Fruit fly (Drosophila melanogaster) whole organism, prepupa: ENCODE measurements around the gene CG6276.
A peak's percentile ranks its signal among the peaks of the same experiment; 100 is the strongest.

Source experiments
- Blimp-1 ChIP-seq: fragments of 200-800 bp; sonication (Bioruptor generic); optimal IDR thresholded peaks from 3 replicates; lab custom pipeline; 2017; ENCODE audit warnings: missing biosample characterization, missing genetic modification characterization, mild to moderate bottlenecking, moderate library complexity, missing genetic modification reagents
- CG10631 ChIP-seq: fragments of 200-800 bp; sonication (Bioruptor generic); optimal IDR thresholded peaks from 2 replicates; lab custom pipeline; 2016; ENCODE audit warnings: missing biosample characterization, missing genetic modification characterization
- CG11294 ChIP-seq: fragments of 200-800 bp; sonication (Bioruptor generic); IDR thresholded peaks from 2 replicates; pipeline ENCODE4 v1.3.6; 2022; ENCODE audit warnings: missing biosample characterization, missing genetic modification characterization
- CG11762 ChIP-seq: fragments of 200-800 bp; sonication (Bioruptor generic); optimal IDR thresholded peaks from 3 replicates; lab custom pipeline; 2016; ENCODE audit warnings: missing biosample characterization, missing genetic modification characterization; ENCODE audit not compliant: insufficient read depth
- CG11902 ChIP-seq: fragments of 200-800 bp; sonication (Bioruptor generic); optimal IDR thresholded peaks from 3 replicates; lab custom pipeline; 2016; ENCODE audit warnings: missing biosample characterization, missing genetic modification characterization
- CG15336 ChIP-seq: fragments of 200-800 bp; sonication (Bioruptor generic); IDR thresholded peaks from 2 replicates; pipeline ENCODE4 v1.3.6; 2022; ENCODE audit warnings: missing biosample characterization, missing genetic modification characterization
- CG1621 ChIP-seq: fragments of 200-800 bp; sonication (Bioruptor generic); optimal IDR thresholded peaks from 3 replicates; lab custom pipeline; 2018; ENCODE audit warnings: missing biosample characterization, mild to moderate bottlenecking, missing genetic modification characterization
- CG16779 ChIP-seq: fragments of 200-800 bp; sonication (Bioruptor generic); optimal IDR thresholded peaks from 3 replicates; lab custom pipeline; 2017; ENCODE audit warnings: missing biosample characterization, mild to moderate bottlenecking, missing genetic modification characterization
- CG3032 ChIP-seq: fragments of 200-800 bp; optimal IDR thresholded peaks from 2 replicates; lab custom pipeline; 2019; ENCODE audit warnings: missing biosample characterization, mild to moderate bottlenecking, missing genetic modification characterization, moderate library complexity
- CG31627 ChIP-seq: fragments of 200-800 bp; sonication (Bioruptor generic); optimal IDR thresholded peaks from 3 replicates; lab custom pipeline; 2016; ENCODE audit warnings: missing biosample characterization, missing genetic modification characterization
- CG32006 ChIP-seq: fragments of 200-800 bp; sonication (Bioruptor generic); optimal IDR thresholded peaks from 3 replicates; lab custom pipeline; 2017; ENCODE audit warnings: missing biosample characterization, mild to moderate bottlenecking, missing genetic modification characterization
- CG34406 ChIP-seq: fragments of 200-800 bp; sonication (Bioruptor generic); optimal IDR thresholded peaks from 3 replicates; lab custom pipeline; 2016; ENCODE audit warnings: missing biosample characterization, missing genetic modification characterization
- CG3919 ChIP-seq: fragments of 200-800 bp; sonication (Bioruptor generic); optimal IDR thresholded peaks from 3 replicates; lab custom pipeline; 2016; ENCODE audit warnings: missing biosample characterization, missing genetic modification characterization
- CG6163 ChIP-seq: fragments of 200-800 bp; sonication (Bioruptor generic); IDR thresholded peaks from 3 replicates; pipeline ENCODE4 v1.3.6; 2022; ENCODE audit warnings: missing biosample characterization, missing genetic modification characterization
- CG6276 ChIP-seq: fragments of 200-800 bp; sonication (Bioruptor generic); optimal IDR thresholded peaks from 2 replicates; lab custom pipeline; 2017; ENCODE audit warnings: missing biosample characterization, mild to moderate bottlenecking, missing genetic modification characterization
- CG6792 ChIP-seq: fragments of 200-800 bp; sonication (Bioruptor generic); optimal IDR thresholded peaks from 3 replicates; lab custom pipeline; 2016; ENCODE audit warnings: missing biosample characterization, missing genetic modification characterization
- CG6808 ChIP-seq: fragments of 200-800 bp; sonication (Bioruptor generic); optimal IDR thresholded peaks from 3 replicates; lab custom pipeline; 2017; ENCODE audit warnings: missing biosample characterization, missing genetic modification characterization, mild to moderate bottlenecking, moderate library complexity, missing genetic modification reagents
- CG7368 ChIP-seq: fragments of 200-800 bp; sonication (Bioruptor generic); optimal IDR thresholded peaks from 3 replicates; lab custom pipeline; 2016; ENCODE audit warnings: missing biosample characterization, missing genetic modification characterization
- CG8119 ChIP-seq: fragments of 200-800 bp; sonication (Bioruptor generic); IDR thresholded peaks from 3 replicates; pipeline ENCODE4 v1.3.6; 2022; ENCODE audit warnings: missing biosample characterization, missing genetic modification characterization
- CG8319 ChIP-seq: fragments of 200-800 bp; sonication (Bioruptor generic); optimal IDR thresholded peaks from 3 replicates; lab custom pipeline; 2016; ENCODE audit warnings: missing biosample characterization, missing genetic modification characterization
- CG8632 ChIP-seq: fragments of 200-800 bp; sonication (Bioruptor generic); optimal IDR thresholded peaks from 3 replicates; lab custom pipeline; 2016; ENCODE audit warnings: missing biosample characterization, missing genetic modification characterization
- CG9139 ChIP-seq: fragments of 200-800 bp; sonication (Bioruptor generic); optimal IDR thresholded peaks from 3 replicates; lab custom pipeline; 2017; ENCODE audit warnings: missing biosample characterization, mild to moderate bottlenecking, missing genetic modification characterization
- Eip75B ChIP-seq: fragments of 200-800 bp; sonication (Bioruptor generic); optimal IDR thresholded peaks from 3 replicates; lab custom pipeline; 2016; ENCODE audit warnings: missing biosample characterization, missing genetic modification characterization
- Eip78C ChIP-seq: fragments of 200-800 bp; sonication (Bioruptor generic); peaks from one replicate; lab custom pipeline; 2016; ENCODE audit warnings: missing biosample characterization, missing genetic modification characterization
- Eip93F ChIP-seq: fragments of 200-800 bp; sonication (Bioruptor generic); optimal IDR thresholded peaks from 2 replicates; lab custom pipeline; 2016; ENCODE audit warnings: missing biosample characterization, mild to moderate bottlenecking, missing genetic modification characterization
- Ets21C ChIP-seq: fragments of 200-800 bp; sonication (Bioruptor generic); optimal IDR thresholded peaks from 3 replicates; lab custom pipeline; 2016; ENCODE audit warnings: missing biosample characterization, missing genetic modification characterization
- Ets96B ChIP-seq: fragments of 200-800 bp; optimal IDR thresholded peaks from 2 replicates; lab custom pipeline; 2019; ENCODE audit warnings: missing biosample characterization, mild to moderate bottlenecking, missing genetic modification characterization, moderate library complexity
- Gug ChIP-seq: fragments of 200-800 bp; sonication (Bioruptor generic); IDR thresholded peaks from 2 replicates; pipeline ENCODE4 v1.3.6; 2022; ENCODE audit warnings: missing biosample characterization, missing genetic modification characterization
- Hr38 ChIP-seq: sonication (Bioruptor generic); optimal IDR thresholded peaks from 2 replicates; lab custom pipeline; 2016; ENCODE audit warnings: missing biosample characterization, missing genetic modification characterization
- Hr39 ChIP-seq: fragments of 200-800 bp; sonication (Bioruptor generic); optimal IDR thresholded peaks from 2 replicates; lab custom pipeline; 2016; ENCODE audit warnings: missing biosample characterization, missing genetic modification characterization
- Hr4 ChIP-seq: fragments of 200-800 bp; sonication (Bioruptor generic); optimal IDR thresholded peaks from 3 replicates; lab custom pipeline; 2016; ENCODE audit warnings: missing biosample characterization, missing genetic modification characterization
- Met ChIP-seq: fragments of 200-800 bp; sonication (Bioruptor generic); optimal IDR thresholded peaks from 3 replicates; lab custom pipeline; 2016; ENCODE audit warnings: missing biosample characterization, missing genetic modification characterization
- OdsH ChIP-seq: fragments of 200-800 bp; sonication (Bioruptor generic); optimal IDR thresholded peaks from 3 replicates; lab custom pipeline; 2016; ENCODE audit warnings: missing biosample characterization, missing genetic modification characterization
- Sox14 ChIP-seq: fragments of 200-800 bp; sonication (Bioruptor generic); optimal IDR thresholded peaks from 3 replicates; lab custom pipeline; 2016; ENCODE audit warnings: missing biosample characterization, missing genetic modification characterization
- Sox15 ChIP-seq: fragments of 200-800 bp; sonication (Bioruptor generic); optimal IDR thresholded peaks from 3 replicates; lab custom pipeline; 2016; ENCODE audit warnings: missing biosample characterization, missing genetic modification characterization
- achi ChIP-seq: fragments of 200-800 bp; sonication (Bioruptor generic); optimal IDR thresholded peaks from 3 replicates; lab custom pipeline; 2016; ENCODE audit warnings: missing biosample characterization, missing genetic modification characterization
- acj6 ChIP-seq: fragments of 200-800 bp; sonication (Bioruptor generic); optimal IDR thresholded peaks from 3 replicates; lab custom pipeline; 2016; ENCODE audit warnings: missing biosample characterization, missing genetic modification characterization
- cyc ChIP-seq: fragments of 200-800 bp; sonication (Bioruptor generic); optimal IDR thresholded peaks from 3 replicates; lab custom pipeline; 2016; ENCODE audit warnings: missing biosample characterization, missing genetic modification characterization
- eg ChIP-seq: fragments of 200-800 bp; sonication (Bioruptor generic); IDR thresholded peaks from 3 replicates; pipeline ENCODE4 v1.3.6; 2022; ENCODE audit warnings: missing biosample characterization, missing genetic modification characterization
- esn ChIP-seq: fragments of 200-800 bp; sonication (Bioruptor generic); optimal IDR thresholded peaks from 2 replicates; lab custom pipeline; 2016; ENCODE audit warnings: missing biosample characterization, mild to moderate bottlenecking, missing genetic modification characterization, moderate library complexity
- fd85E ChIP-seq: fragments of 200-800 bp; sonication (Bioruptor generic); optimal IDR thresholded peaks from 3 replicates; lab custom pipeline; 2016; ENCODE audit warnings: missing biosample characterization, missing genetic modification characterization
- fkh ChIP-seq: fragments of 200-800 bp; sonication (Bioruptor generic); optimal IDR thresholded peaks from 3 replicates; lab custom pipeline; 2017; ENCODE audit warnings: missing biosample characterization, mild to moderate bottlenecking, missing genetic modification characterization, moderate library complexity
- lz ChIP-seq: fragments of 200-800 bp; sonication (Bioruptor generic); optimal IDR thresholded peaks from 3 replicates; lab custom pipeline; 2016; ENCODE audit warnings: missing biosample characterization, missing genetic modification characterization
- net ChIP-seq: fragments of 200-800 bp; sonication (Bioruptor generic); optimal IDR thresholded peaks from 3 replicates; lab custom pipeline; 2016; ENCODE audit warnings: missing biosample characterization, missing genetic modification characterization
- pdm3 ChIP-seq: fragments of 200-800 bp; sonication (Bioruptor generic); optimal IDR thresholded peaks from 3 replicates; lab custom pipeline; 2016; ENCODE audit warnings: missing biosample characterization, missing genetic modification characterization
- salr ChIP-seq, 2 experiments: fragments of 200-800 bp; sonication (Bioruptor generic); optimal IDR thresholded peaks; 3 replicates each; lab custom pipeline; 2016 to 2018; ENCODE audit warnings: missing biosample characterization in 2 of 2, missing genetic modification characterization in 2 of 2, mild to moderate bottlenecking in 1 of 2
- spab ChIP-seq: fragments of 200-800 bp; sonication (Bioruptor generic); optimal IDR thresholded peaks from 2 replicates; lab custom pipeline; 2017; ENCODE audit warnings: missing biosample characterization, mild to moderate bottlenecking, missing genetic modification characterization, missing genetic modification reagents
- ss ChIP-seq, 2 experiments: fragments of 200-800 bp; sonication (Bioruptor generic); optimal IDR thresholded peaks; 2 replicates in 1 of 2; 3 replicates in 1 of 2; lab custom pipeline; 2017 to 2018; ENCODE audit warnings: mild to moderate bottlenecking in 2 of 2, missing biosample characterization in 2 of 2, missing genetic modification characterization in 2 of 2, moderate library complexity in 1 of 2
- svp ChIP-seq: fragments of 200-800 bp; sonication (Bioruptor generic); peaks from one replicate; lab custom pipeline; 2016; ENCODE audit warnings: missing biosample characterization, missing genetic modification characterization
- topi ChIP-seq: fragments of 200-800 bp; sonication (Bioruptor generic); optimal IDR thresholded peaks from 3 replicates; lab custom pipeline; 2016; ENCODE audit warnings: missing biosample characterization, missing genetic modification characterization

Gene CG6276

dm6 chr3R:15342926-15343685 is 23.2 kb upstream of the CG6276 start, which contains the start of gene Nagk (continued):
- TF ChIP-seq CG11294 (GFP tag; lab: Robert Waterston, UW) (no peak; the same call in 1 of the 2 replicates), CG6808 (GFP tag; lab: Kevin White, UChicago) (no peak), acj6 (GFP tag; lab: Kevin White, UChicago) (peak; percentile 75), lz (GFP tag; lab: Kevin White, UChicago) (peak; percentile 81), pdm3 (no peak), cyc (GFP tag; lab: Kevin White, UChicago) (peak; percentile 67), Sox15 (GFP tag; lab: Kevin White, UChicago) (peak; percentile 40), Gug (GFP tag; lab: Robert Waterston, UW) (no peak), CG11902 (GFP tag; lab: Kevin White, UChicago) (peak; percentile 39), CG10631 (GFP tag; lab: Kevin White, UChicago) (no peak), CG6163 (peak; percentile 22; the same call in 1 of the 3 replicates), net (GFP tag; lab: Kevin White, UChicago) (peak; percentile 68), Hr39 (GFP tag; lab: Kevin White, UChicago) (peak; percentile 58), CG8632 (GFP tag; lab: Kevin White, UChicago) (peak; percentile 67), Eip93F (GFP tag; lab: Kevin White, UChicago) (no peak), CG31627 (GFP tag; lab: Kevin White, UChicago) (peak; percentile 67), CG7368 (GFP tag; lab: Kevin White, UChicago) (peak; percentile 50), CG16779 (tag; lab: Kevin White, UChicago) (no peak), svp (peak; percentile 92), topi (peak; percentile 82), CG6276 (GFP tag; lab: Kevin White, UChicago) (no peak), CG15336 (GFP tag; lab: Robert Waterston, UW) (no peak; the same call in 1 of the 2 replicates), spab (no peak), Eip75B (GFP tag; lab: Kevin White, UChicago) (peak; percentile 72), CG6792 (GFP tag; lab: Kevin White, UChicago) (peak; percentile 63), Hr4 (GFP tag; lab: Kevin White, UChicago) (no peak), fd85E (GFP tag; lab: Kevin White, UChicago) (no peak), CG9139 (GFP tag; lab: Kevin White, UChicago) (no peak), Eip78C (peak; percentile 95), Sox14 (peak; percentile 83), OdsH (GFP tag; lab: Kevin White, UChicago) (peak; percentile 69), CG32006 (GFP tag; lab: Kevin White, UChicago) (peak; percentile 87), CG11762 (GFP tag; lab: Kevin White, UChicago) (peak; percentile 46), Ets21C (GFP tag; lab: Kevin White, UChicago) (peak; percentile 55), CG8119 (GFP tag; lab: Robert Waterston, UW) (no peak), esn (GFP tag; lab: Kevin White, UChicago) (peak; percentile 89), achi (peak; percentile 67), CG34406 (GFP tag; lab: Kevin White, UChicago) (peak; percentile 64), Ets96B (tag; lab: Kevin White, UChicago) (peak; percentile 25)

dm6 chr3R:15342432-15342925 is 22.6 kb upstream of the CG6276 start:
- no peak for TF ChIP-seq ss (GFP tag; optimal IDR thresholded peaks at IDR 0.05; lab: Kevin White, UChicago)
- no peak for TF ChIP-seq Eip93F (GFP tag; lab: Kevin White, UChicago)
- TF ChIP-seq CG15336 (GFP tag; lab: Robert Waterston, UW) = peak; percentile 57
- TF ChIP-seq eg (GFP tag; lab: Robert Waterston, UW) = peak; percentile 51; the same call in 2 of the 3 replicates
- TF ChIP-seq CG3032 = no peak
- TF ChIP-seq pdm3 = no peak
- TF ChIP-seq lz (GFP tag; lab: Kevin White, UChicago) = no peak
- no peak for TF ChIP-seq CG3919 (GFP tag; lab: Kevin White, UChicago)
- no peak for TF ChIP-seq Hr38 (GFP tag; lab: Kevin White, UChicago)
- TF ChIP-seq Met (GFP tag; lab: Kevin White, UChicago) = no peak
- TF ChIP-seq CG11294 (GFP tag; lab: Robert Waterston, UW) = peak; percentile 21; the same call in 1 of the 2 replicates
- TF ChIP-seq salr (GFP tag; optimal IDR thresholded peaks at IDR 0.05; lab: Kevin White, UChicago) = no peak
- no peak for TF ChIP-seq CG1621 (tag; lab: Kevin White, UChicago)
- TF ChIP-seq Hr39 (GFP tag; lab: Kevin White, UChicago) = no peak
- peak; percentile 75 for TF ChIP-seq Blimp-1 (GFP tag; lab: Kevin White, UChicago)
- TF ChIP-seq fkh (GFP tag; lab: Kevin White, UChicago) = no peak
- no peak for TF ChIP-seq CG8119 (GFP tag; lab: Robert Waterston, UW)
- TF ChIP-seq CG31627 (GFP tag; lab: Kevin White, UChicago) = peak; percentile 11
- no peak for TF ChIP-seq CG8319 (GFP tag; lab: Kevin White, UChicago)
